Worm (Caenorhabditis elegans) whole organism, L1 larva: ENCODE results near the gene degt-1.

Experiments
- C04F5.9 ChIP-seq: sonication (generic microtip); optimal IDR thresholded peaks from 2 replicates; lab custom pipeline; 2016; ENCODE audit warnings: missing genetic modification characterization, missing compliant biosample characterization
- C16A3.4 ChIP-seq: fragments of 150-350 bp; optimal IDR thresholded peaks from 2 replicates; lab custom pipeline; 2014; ENCODE audit warnings: missing biosample characterization, missing genetic modification characterization
- C34B4.2 ChIP-seq: sonication (generic microtip); optimal IDR thresholded peaks from 2 replicates; lab custom pipeline; 2017; ENCODE audit warnings: mild to moderate bottlenecking, missing genetic modification characterization, missing compliant biosample characterization
- aly-2 ChIP-seq: fragments of 150-350 bp; optimal IDR thresholded peaks from 2 replicates; lab custom pipeline; 2014; ENCODE audit warnings: missing biosample characterization, missing genetic modification characterization
- ama-1 ChIP-seq: fragments of 150-350 bp; optimal IDR thresholded peaks from 2 replicates; lab custom pipeline; 2014
- blmp-1 ChIP-seq: fragments of 150-350 bp; optimal IDR thresholded peaks from 2 replicates; lab custom pipeline; 2014; ENCODE audit warnings: missing biosample characterization, missing genetic modification characterization
- ceh-63 ChIP-seq: fragments of 200-800 bp; sonication (Bioruptor generic); optimal IDR thresholded peaks from 2 replicates; lab custom pipeline; 2018; ENCODE audit warnings: mild to moderate bottlenecking, missing genetic modification characterization, missing compliant biosample characterization
- ceh-82 ChIP-seq, 3 experiments: fragments of 150-350 bp in 1 of 3; sonication (generic microtip) in 2 of 3; optimal IDR thresholded peaks; 2 replicates each; lab custom pipeline; 2014 to 2017; ENCODE audit warnings: missing biosample characterization in 3 of 3, missing genetic modification characterization in 3 of 3
- ces-1 ChIP-seq: fragments of 150-350 bp; optimal IDR thresholded peaks from 2 replicates; lab custom pipeline; 2014; ENCODE audit warnings: missing biosample characterization, missing genetic modification reagents, missing genetic modification characterization
- dpl-1 ChIP-seq, 3 experiments: fragments of 150-350 bp in 2 of 3; sonication (generic microtip) in 1 of 3; optimal IDR thresholded peaks; 2 replicates each; lab custom pipeline; 2014 to 2017; ENCODE audit warnings: missing biosample characterization in 3 of 3, missing genetic modification characterization in 3 of 3, missing genetic modification reagents in 3 of 3
- efl-1 ChIP-seq, 4 experiments: fragments of 150-350 bp; optimal IDR thresholded peaks in 3 of 4; peaks in 1 of 4; 1 replicate in 1 of 4; 2 replicates in 3 of 4; lab custom pipeline; 2014; ENCODE audit warnings: missing biosample characterization in 2 of 4, missing genetic modification characterization in 2 of 4, missing genetic modification reagents in 2 of 4
- elt-2 ChIP-seq: sonication (generic microtip); optimal IDR thresholded peaks from 2 replicates; lab custom pipeline; 2016; ENCODE audit warnings: missing genetic modification characterization, mild to moderate bottlenecking, inconsistent platforms, missing compliant biosample characterization, missing genetic modification reagents
- ets-5 ChIP-seq: fragments of 200-800 bp; sonication (Bioruptor generic); IDR thresholded peaks from 2 replicates; pipeline ENCODE4 v1.3.6; 2022; ENCODE audit warnings: missing genetic modification characterization, missing compliant biosample characterization
- fos-1 ChIP-seq: fragments of 150-350 bp; optimal IDR thresholded peaks from 2 replicates; lab custom pipeline; 2014; ENCODE audit warnings: missing biosample characterization, missing genetic modification characterization
- hlh-17 ChIP-seq: fragments of 200-800 bp; sonication (Bioruptor generic); optimal IDR thresholded peaks from 2 replicates; lab custom pipeline; 2018; ENCODE audit warnings: missing genetic modification characterization, mild to moderate bottlenecking, missing compliant biosample characterization, moderate library complexity, borderline replicate concordance
- isw-1 ChIP-seq: fragments of 200-800 bp; sonication (Bioruptor generic); IDR thresholded peaks from 2 replicates; pipeline ENCODE4 v1.3.6; 2022; ENCODE audit warnings: missing genetic modification characterization, missing compliant biosample characterization
- lin-15B ChIP-seq: fragments of 150-350 bp; sonication (generic microtip); optimal IDR thresholded peaks from 3 replicates; lab custom pipeline; 2014; ENCODE audit warnings: missing biosample characterization, missing genetic modification characterization
- lin-39 ChIP-seq: fragments of 150-350 bp; optimal IDR thresholded peaks from 2 replicates; lab custom pipeline; 2014; ENCODE audit warnings: missing biosample characterization, missing genetic modification reagents, missing genetic modification characterization
- mdl-1 ChIP-seq, 2 experiments: fragments of 150-350 bp; optimal IDR thresholded peaks; 2 replicates each; lab custom pipeline; 2014 to 2017; ENCODE audit warnings: missing biosample characterization in 2 of 2, missing genetic modification characterization in 2 of 2, inconsistent platforms in 1 of 2
- mef-2 ChIP-seq: fragments of 150-350 bp; optimal IDR thresholded peaks from 2 replicates; lab custom pipeline; 2014; ENCODE audit warnings: missing biosample characterization, missing genetic modification characterization
- nhr-19 ChIP-seq: fragments of 200-800 bp; sonication (Bioruptor generic); conservative IDR thresholded peaks from 2 replicates; pipeline ENCODE4 v1.3.6; 2022; ENCODE audit warnings: missing genetic modification characterization, missing compliant biosample characterization
- nhr-20 ChIP-seq: sonication (generic microtip); optimal IDR thresholded peaks from 2 replicates; lab custom pipeline; 2016; ENCODE audit warnings: mild to moderate bottlenecking, missing genetic modification characterization, missing compliant biosample characterization
- nhr-237 ChIP-seq: fragments of 150-350 bp; optimal IDR thresholded peaks from 2 replicates; lab custom pipeline; 2014; ENCODE audit warnings: missing biosample characterization, missing genetic modification characterization
- nhr-47 ChIP-seq: sonication (generic microtip); optimal IDR thresholded peaks from 2 replicates; lab custom pipeline; 2016; ENCODE audit warnings: mild to moderate bottlenecking, missing genetic modification characterization, moderate library complexity, missing compliant biosample characterization
- nhr-77 ChIP-seq: fragments of 150-350 bp; optimal IDR thresholded peaks from 2 replicates; lab custom pipeline; 2014; ENCODE audit warnings: missing biosample characterization, missing genetic modification characterization
- nhr-85 ChIP-seq: sonication (generic microtip); peaks from one replicate; lab custom pipeline; 2016; ENCODE audit warnings: missing genetic modification characterization, inconsistent platforms, missing compliant biosample characterization
- nhr-90 ChIP-seq: sonication (generic microtip); optimal IDR thresholded peaks from 2 replicates; lab custom pipeline; 2016; ENCODE audit warnings: mild to moderate bottlenecking, missing genetic modification characterization, missing compliant biosample characterization; ENCODE audit not compliant: poor library complexity
- pag-3 ChIP-seq: sonication (generic microtip); optimal IDR thresholded peaks from 2 replicates; lab custom pipeline; 2017; ENCODE audit warnings: missing genetic modification characterization, mild to moderate bottlenecking, missing compliant biosample characterization, antibody characterized with exemption, borderline replicate concordance; ENCODE audit not compliant: insufficient read depth
- pax-3 ChIP-seq: fragments of 200-800 bp; sonication (Bioruptor generic); optimal IDR thresholded peaks from 2 replicates; lab custom pipeline; 2018; ENCODE audit warnings: mild to moderate bottlenecking, missing genetic modification characterization, moderate library complexity, missing compliant biosample characterization
- skn-1 ChIP-seq: fragments of 150-350 bp; optimal IDR thresholded peaks from 2 replicates; lab custom pipeline; 2014; ENCODE audit warnings: missing biosample characterization, missing genetic modification characterization
- snu-23 ChIP-seq: sonication (generic microtip); optimal IDR thresholded peaks from 2 replicates; lab custom pipeline; 2016; ENCODE audit warnings: missing genetic modification characterization, missing compliant biosample characterization
- sox-4 ChIP-seq: sonication (generic microtip); optimal IDR thresholded peaks from 2 replicates; lab custom pipeline; 2016; ENCODE audit warnings: missing genetic modification characterization, missing compliant biosample characterization
- sptf-1 ChIP-seq: fragments of 150-350 bp; optimal IDR thresholded peaks from 2 replicates; lab custom pipeline; 2014; ENCODE audit warnings: missing biosample characterization, missing genetic modification characterization
- unc-62 ChIP-seq: fragments of 150-350 bp; optimal IDR thresholded peaks from 2 replicates; lab custom pipeline; 2014; ENCODE audit warnings: missing biosample characterization, missing genetic modification reagents, missing genetic modification characterization
- unc-86 ChIP-seq: sonication (generic microtip); optimal IDR thresholded peaks from 2 replicates; lab custom pipeline; 2016; ENCODE audit warnings: missing genetic modification characterization, missing compliant biosample characterization
- unc-98 ChIP-seq: fragments of 200-800 bp; sonication (Bioruptor generic); IDR thresholded peaks from 2 replicates; pipeline ENCODE4 v1.3.6; 2022; ENCODE audit warnings: missing genetic modification characterization, missing compliant biosample characterization
- zip-4 ChIP-seq: fragments of 200-800 bp; sonication (Bioruptor generic); optimal IDR thresholded peaks from 2 replicates; lab custom pipeline; 2018; ENCODE audit warnings: mild to moderate bottlenecking, missing genetic modification characterization, moderate library complexity, missing compliant biosample characterization

Gene degt-1

ce11 chrV:10536808-10537207, 3.3 kb upstream of the degt-1 start (continued):
- TF ChIP-seq mdl-1 (tag; optimal IDR thresholded peaks at IDR 0.05; lab: Kevin White, UChicago) (peak; percentile 34 to 94), aly-2 (tag; lab: Kevin White, UChicago) (peak; percentile 89), sox-4 (peak; percentile 79), mef-2 (peak; percentile 72), pag-3 (tag; lab: Kevin White, UChicago) (no peak), hlh-17 (GFP tag; lab: Kevin White, UChicago) (no peak), nhr-47 (tag; lab: Kevin White, UChicago) (peak; percentile 96), dpl-1 (GFP tag; optimal IDR thresholded peaks at IDR 0.05; lab: Kevin White, UChicago) (peak; percentile 96 to 97 (median 97)), skn-1 (tag; lab: Kevin White, UChicago) (peak; percentile 85)

- no peak for TF ChIP-seq C04F5.9 (tag; lab: Kevin White, UChicago)
- no peak for TF ChIP-seq unc-86 (tag; lab: Kevin White, UChicago)
- no peak for TF ChIP-seq snu-23 (GFP tag; lab: Kevin White, UChicago)
- no peak for TF ChIP-seq unc-98 (GFP tag; lab: Robert Waterston, UW)
Observed at ce11 chrV:10539114-10539513, 1.0 kb upstream of the degt-1 start, which contains the start of gene F25D1.8. Gene F25D1.8 (plus strand): TSS chrV:10539414.

ce11 chrV:10546749-10547148, 6.6 kb downstream of the degt-1 start, which contains the start of gene F25D1.5:
Gene F25D1.5 (minus strand): TSS chrV:10546783.
- TF ChIP-seq fos-1 (no peak), nhr-85 (tag; lab: Kevin White, UChicago) (peak; percentile 79), ceh-63 (GFP tag; lab: Kevin White, UChicago) (no peak), efl-1 (optimal IDR thresholded peaks at IDR 0.05; lab: Kevin White, UChicago) (peak in 1 of 2 experiments; percentile 6), efl-1 (GFP tag; optimal IDR thresholded peaks at IDR 0.05 in 1 of 2; lab: Kevin White, UChicago) (no peak), elt-2 (tag; lab: Kevin White, UChicago) (peak; percentile 1), nhr-77 (tag; lab: Kevin White, UChicago) (peak; percentile 80), C16A3.4 (no peak), unc-98 (GFP tag; lab: Robert Waterston, UW) (no peak), nhr-90 (peak; percentile 6), nhr-20 (tag; lab: Kevin White, UChicago) (peak; percentile 36)

- TF ChIP-seq aly-2 (tag; lab: Kevin White, UChicago): no peak
- TF ChIP-seq zip-4 (GFP tag; lab: Kevin White, UChicago): no peak
- TF ChIP-seq ama-1 (lab: Kevin White, UChicago): no peak
- no peak for TF ChIP-seq ceh-82 (tag; optimal IDR thresholded peaks at IDR 0.05; lab: Kevin White, UChicago)
- TF ChIP-seq nhr-19 (GFP tag; lab: Robert Waterston, UW): no peak
- no peak for TF ChIP-seq isw-1 (GFP tag; lab: Robert Waterston, UW)
- TF ChIP-seq snu-23 (GFP tag; lab: Kevin White, UChicago): no peak
- TF ChIP-seq elt-2 (tag; lab: Kevin White, UChicago): no peak
- no peak for TF ChIP-seq ces-1 (GFP tag; lab: Kevin White, UChicago)
- no peak for TF ChIP-seq lin-15B (tag; lab: Kevin White, UChicago)
- no peak for TF ChIP-seq pax-3
- TF ChIP-seq lin-39: no peak
- no peak for TF ChIP-seq C34B4.2
- TF ChIP-seq blmp-1: no peak
- TF ChIP-seq nhr-237 (tag; lab: Kevin White, UChicago): no peak
- no peak for TF ChIP-seq ets-5 (GFP tag; lab: Robert Waterston, UW)
- TF ChIP-seq sptf-1 (tag; lab: Kevin White, UChicago): no peak
- TF ChIP-seq unc-62: no peak
Observed at ce11 chrV:10548981-10549380, 8.9 kb downstream of the degt-1 start, which contains the start of gene srd-34. Gene srd-34 (minus strand): TSS chrV:10549081.
